Worm (Caenorhabditis elegans): ENCODE results near the gene ocr-3.

- no peak for TF ChIP-seq ztf-16 (tag; optimal IDR thresholded peaks at IDR 0.05)
- TF ChIP-seq tbx-2 (tag; optimal IDR thresholded peaks at IDR 0.05) = no peak
- no peak for TF ChIP-seq odd-2 (tag; optimal IDR thresholded peaks at IDR 0.05)
- no peak for TF ChIP-seq elt-4 (tag; optimal IDR thresholded peaks at IDR 0.05)
- TF ChIP-seq ama-1 (optimal IDR thresholded peaks at IDR 0.05) = no peak
- no peak for TF ChIP-seq ceh-30 (tag; optimal IDR thresholded peaks at IDR 0.05)
- no peak for TF ChIP-seq nfya-1 (tag; optimal IDR thresholded peaks at IDR 0.05)
- TF ChIP-seq pha-4 (tag; optimal IDR thresholded peaks at IDR 0.05) = no peak
- no peak for TF ChIP-seq rnt-1 (tag; optimal IDR thresholded peaks at IDR 0.05)
- TF ChIP-seq fkh-6 (tag; optimal IDR thresholded peaks at IDR 0.05) = no peak
- no peak for TF ChIP-seq unc-86 (tag; optimal IDR thresholded peaks at IDR 0.05)
- no peak for TF ChIP-seq C08G9.2 (tag; optimal IDR thresholded peaks at IDR 0.05)
- no peak for TF ChIP-seq fax-1 (tag; optimal IDR thresholded peaks at IDR 0.05)
- TF ChIP-seq dve-1 (tag; optimal IDR thresholded peaks at IDR 0.05) = no peak
These were observed 20.1 kb upstream of the ocr-3 start for ce11 chrX:15148389-15148788.
